Fruit fly (Drosophila melanogaster) Kc167 (cell line): ENCODE data around the gene Rsph3.

ENCODE experiments used
- Myc ChIP-seq: fragments of >200 bp; optimal IDR thresholded peaks from 2 replicates; lab custom pipeline; 2017; ENCODE audit warnings: missing external identifiers
- Sin3A ChIP-seq: fragments of >200 bp; optimal IDR thresholded peaks from 2 replicates; lab custom pipeline; 2018; ENCODE audit warnings: missing external identifiers
- h ChIP-seq: fragments of >200 bp; optimal IDR thresholded peaks from 3 replicates; lab custom pipeline; 2018; ENCODE audit warnings: missing external identifiers
- insv ChIP-seq: fragments of >200 bp; optimal IDR thresholded peaks from 3 replicates; lab custom pipeline; 2018; ENCODE audit warnings: missing external identifiers
- psq ChIP-seq: fragments of >200 bp; optimal IDR thresholded peaks from 2 replicates; lab custom pipeline; 2017; ENCODE audit warnings: missing external identifiers
- ttk ChIP-seq: sonication (Bioruptor generic); optimal IDR thresholded peaks from 2 replicates; lab custom pipeline; 2017; ENCODE audit warnings: missing external identifiers

Rsph3 gene

DNA sequence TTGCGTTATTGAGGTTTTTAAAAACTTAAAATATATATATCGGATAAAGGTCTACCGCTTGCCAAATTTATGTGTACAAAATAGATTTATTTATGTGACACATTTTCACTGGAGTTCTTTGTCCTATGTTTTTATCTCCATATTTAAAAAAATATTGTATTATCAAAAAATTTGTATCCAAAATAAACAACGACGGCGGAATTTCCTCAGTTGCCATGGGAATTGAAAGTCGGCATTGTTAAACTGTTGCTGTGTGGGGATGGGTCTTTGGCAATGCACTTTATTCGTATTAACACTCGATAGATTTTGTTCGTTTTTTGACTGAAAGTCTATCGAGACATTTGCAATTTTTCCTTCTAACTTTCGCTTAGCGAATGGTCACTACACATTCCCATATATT lies at the start of gene Rsph3:
Gene Rsph3 (minus strand): TSS at position 101 of the 400 bp plus-strand sequence.
- TF ChIP-seq ttk (lab: Kevin White, UChicago) (no peak), Sin3A (lab: Kevin White, UChicago) (no peak), Myc (lab: Kevin White, UChicago) (no peak), insv (lab: Kevin White, UChicago) (no peak), psq (lab: Kevin White, UChicago) (no peak), h (lab: Kevin White, UChicago) (no peak)

DNA sequence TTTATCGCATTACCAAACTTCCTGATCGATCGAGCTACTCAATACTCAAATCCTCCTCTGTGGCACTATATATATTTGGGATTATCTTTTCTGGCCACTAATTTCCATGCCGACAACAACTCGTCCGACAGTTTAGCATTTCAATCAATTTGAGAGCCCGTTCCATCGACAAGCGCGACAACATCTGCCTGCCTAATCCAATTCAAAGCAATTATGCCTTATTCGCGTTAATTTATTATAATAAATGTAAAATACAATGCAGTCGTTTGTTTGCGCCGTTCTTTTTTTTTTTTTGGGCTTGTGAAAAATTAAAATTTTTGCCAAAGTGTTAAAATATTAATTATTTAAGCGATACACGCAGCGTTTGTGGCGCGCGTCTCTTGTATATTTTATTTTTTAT lies 48.1 kb upstream of the Rsph3 start:
- TF ChIP-seq ttk (lab: Kevin White, UChicago) (no peak), Myc (lab: Kevin White, UChicago) (no peak), psq (lab: Kevin White, UChicago) (no peak), Sin3A (lab: Kevin White, UChicago) (no peak), h (lab: Kevin White, UChicago) (no peak), insv (lab: Kevin White, UChicago) (no peak)

DNA sequence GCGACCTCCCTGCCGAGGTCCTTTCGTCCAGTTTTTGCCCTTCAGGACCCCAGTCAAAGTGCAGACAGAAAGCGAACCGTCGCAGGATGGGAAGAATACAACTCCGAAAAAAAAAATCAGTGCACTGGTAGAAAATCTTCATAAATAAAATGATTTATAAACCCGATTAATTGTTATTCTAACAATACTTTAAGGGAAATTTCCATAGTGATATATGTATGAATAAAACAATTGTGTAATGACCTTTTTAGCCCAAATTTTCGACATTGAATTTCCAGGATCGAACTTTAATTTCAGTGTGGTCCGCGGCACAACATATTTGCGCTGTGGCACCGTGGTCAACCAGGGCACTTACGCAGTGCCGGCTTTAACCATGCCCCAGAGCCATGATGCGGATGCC lies 46.4 kb upstream of the Rsph3 start:
- no peak for TF ChIP-seq insv (lab: Kevin White, UChicago)
- TF ChIP-seq psq (lab: Kevin White, UChicago): no peak
- TF ChIP-seq ttk (lab: Kevin White, UChicago): no peak
- no peak for TF ChIP-seq Sin3A (lab: Kevin White, UChicago)
- TF ChIP-seq h (lab: Kevin White, UChicago): no peak
- TF ChIP-seq Myc (lab: Kevin White, UChicago): no peak

DNA sequence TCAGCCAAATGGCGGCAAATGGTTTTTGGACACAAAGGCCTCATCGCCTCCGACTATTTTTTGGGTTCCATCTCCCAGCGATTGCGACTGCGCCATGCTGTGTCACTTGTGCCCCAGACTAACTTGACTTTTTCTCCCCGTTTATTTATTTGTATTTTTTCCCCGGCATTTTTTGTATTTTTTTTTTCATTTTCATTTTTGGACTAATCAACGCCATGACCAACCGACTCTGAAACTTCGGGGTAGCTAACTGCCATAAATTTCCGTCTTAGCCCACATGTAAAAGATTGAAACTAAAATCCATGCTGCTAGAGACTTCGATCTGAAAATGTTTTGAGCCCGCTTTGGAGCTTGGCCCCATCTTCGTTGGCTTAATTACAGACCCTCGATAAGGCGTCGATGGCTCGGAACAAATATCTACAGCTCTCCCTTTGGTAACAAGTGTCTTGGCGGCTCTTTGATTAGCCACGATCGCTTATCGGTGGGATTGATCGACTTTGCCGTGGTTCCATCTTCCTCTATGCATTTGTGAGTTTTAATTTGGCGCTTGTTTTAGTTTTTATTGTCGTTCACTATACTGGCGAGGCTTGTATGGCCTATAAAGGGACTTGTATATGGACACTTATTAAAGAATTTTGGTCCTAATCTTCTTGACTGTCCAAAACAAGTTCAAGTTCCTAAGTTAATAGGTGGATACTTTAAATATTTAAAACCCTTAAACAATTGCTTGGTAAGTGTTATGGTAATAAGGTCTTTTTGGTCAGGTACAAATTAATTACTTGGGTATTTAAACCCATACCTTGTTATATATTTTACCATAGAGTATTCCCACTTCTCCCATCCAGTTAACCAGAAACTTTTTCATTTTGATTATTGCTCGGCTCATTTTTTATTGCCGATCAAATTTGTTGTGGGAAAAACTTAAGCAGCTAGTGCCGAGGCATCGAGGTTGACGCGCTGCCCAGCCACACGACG lies 44.2 kb upstream of the Rsph3 start:
- TF ChIP-seq h (lab: Kevin White, UChicago): no peak
- TF ChIP-seq psq (lab: Kevin White, UChicago): no peak
- no peak for TF ChIP-seq insv (lab: Kevin White, UChicago)
- TF ChIP-seq Myc (lab: Kevin White, UChicago): no peak
- no peak for TF ChIP-seq ttk (lab: Kevin White, UChicago)
- no peak for TF ChIP-seq Sin3A (lab: Kevin White, UChicago)

DNA sequence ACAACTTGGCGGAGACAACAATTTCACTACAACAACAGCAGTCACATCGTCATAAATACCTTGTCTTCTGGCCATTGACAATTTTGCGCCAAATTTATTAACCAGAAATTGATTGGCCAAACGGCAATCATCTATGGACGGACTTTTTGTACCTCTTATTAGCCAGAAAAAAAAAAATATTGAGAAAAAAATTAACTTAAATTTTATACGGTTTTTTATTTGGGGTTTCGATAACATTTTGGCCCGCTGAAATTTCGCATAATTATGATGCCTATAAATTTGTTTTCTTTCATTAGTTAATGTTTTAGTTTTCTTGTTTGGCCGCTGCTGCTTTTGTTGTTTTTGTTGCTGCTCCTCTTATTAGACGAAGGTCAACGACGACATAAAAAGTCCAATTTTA lies 41.0 kb upstream of the Rsph3 start:
- no peak for TF ChIP-seq psq (lab: Kevin White, UChicago)
- no peak for TF ChIP-seq Sin3A (lab: Kevin White, UChicago)
- TF ChIP-seq Myc (lab: Kevin White, UChicago): no peak
- TF ChIP-seq h (lab: Kevin White, UChicago): no peak
- no peak for TF ChIP-seq ttk (lab: Kevin White, UChicago)
- no peak for TF ChIP-seq insv (lab: Kevin White, UChicago)

DNA sequence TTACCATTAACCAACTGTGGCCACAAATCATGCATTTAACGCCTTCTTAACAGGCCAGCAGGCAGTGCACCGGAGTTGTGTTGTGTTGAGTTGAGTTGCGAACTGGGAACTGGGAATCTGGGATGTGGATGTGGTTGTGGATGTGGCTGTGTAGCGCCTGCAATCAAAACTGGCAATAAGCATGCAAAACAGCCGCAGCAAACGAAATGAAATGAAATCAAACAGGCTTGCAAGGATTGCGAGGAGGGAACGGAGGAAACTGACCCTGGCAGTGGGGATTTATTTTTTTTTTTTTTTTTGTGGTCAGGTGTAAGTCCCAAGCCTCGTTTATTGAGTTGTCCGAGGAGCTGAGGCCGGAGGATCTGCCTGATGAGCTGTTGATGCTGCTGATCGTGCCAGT lies 39.5 kb upstream of the Rsph3 start:
- TF ChIP-seq h (lab: Kevin White, UChicago) (no peak), insv (lab: Kevin White, UChicago) (no peak), Sin3A (lab: Kevin White, UChicago) (no peak), ttk (lab: Kevin White, UChicago) (no peak), Myc (lab: Kevin White, UChicago) (no peak), psq (lab: Kevin White, UChicago) (no peak)

DNA sequence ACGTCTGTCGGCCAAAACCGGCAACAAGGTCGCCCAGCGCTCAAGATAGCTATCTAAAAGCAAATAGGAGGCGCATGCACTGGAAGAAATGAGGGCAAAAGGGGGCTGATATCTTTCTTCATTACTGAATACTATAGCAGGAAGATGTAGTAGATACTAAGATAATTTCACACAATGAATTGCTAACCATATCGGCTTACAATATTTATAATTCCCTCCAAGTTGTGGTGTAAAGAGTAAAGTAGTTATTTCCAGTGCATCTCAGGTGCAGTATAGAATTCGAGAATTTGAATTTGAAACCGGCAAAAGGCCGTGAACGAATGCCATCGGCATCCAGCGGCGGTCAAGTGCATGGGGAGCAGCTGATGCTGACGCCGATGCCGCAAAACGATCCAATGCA lies 36.5 kb upstream of the Rsph3 start:
- TF ChIP-seq ttk (lab: Kevin White, UChicago): no peak
- no peak for TF ChIP-seq insv (lab: Kevin White, UChicago)
- no peak for TF ChIP-seq h (lab: Kevin White, UChicago)
- TF ChIP-seq psq (lab: Kevin White, UChicago): no peak
- no peak for TF ChIP-seq Sin3A (lab: Kevin White, UChicago)
- TF ChIP-seq Myc (lab: Kevin White, UChicago): no peak

DNA sequence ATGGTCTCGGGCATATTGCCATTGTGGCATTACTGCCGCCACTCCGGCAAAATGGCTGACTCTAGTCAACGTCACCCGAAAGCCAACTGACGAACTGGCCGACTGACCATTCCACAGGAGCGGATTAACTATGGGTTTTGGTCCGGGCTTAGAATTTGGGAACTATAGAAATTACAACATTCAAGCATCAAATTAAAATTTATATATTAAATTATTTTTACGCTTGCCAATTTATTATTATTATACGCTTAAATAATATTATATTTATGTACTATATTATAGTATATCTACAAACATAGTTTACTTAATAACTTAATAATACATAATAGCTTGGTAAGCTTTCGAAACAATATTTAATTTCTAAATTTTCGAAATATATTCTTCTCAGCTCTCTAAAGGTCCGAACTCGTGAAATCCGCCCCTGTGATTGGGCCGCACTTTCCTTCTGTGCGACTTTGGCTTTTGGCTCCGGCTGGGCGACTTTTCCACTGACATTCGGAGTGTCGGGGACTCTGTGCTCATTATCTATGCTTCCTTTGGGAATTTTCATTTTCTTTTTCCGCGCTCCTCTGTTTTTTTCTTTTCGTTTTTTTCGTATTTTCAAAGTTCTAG lies 34.5 kb upstream of the Rsph3 start:
- TF ChIP-seq Myc (lab: Kevin White, UChicago) (no peak), h (lab: Kevin White, UChicago) (no peak), insv (lab: Kevin White, UChicago) (no peak), psq (lab: Kevin White, UChicago) (no peak), ttk (lab: Kevin White, UChicago) (no peak), Sin3A (lab: Kevin White, UChicago) (no peak)

DNA sequence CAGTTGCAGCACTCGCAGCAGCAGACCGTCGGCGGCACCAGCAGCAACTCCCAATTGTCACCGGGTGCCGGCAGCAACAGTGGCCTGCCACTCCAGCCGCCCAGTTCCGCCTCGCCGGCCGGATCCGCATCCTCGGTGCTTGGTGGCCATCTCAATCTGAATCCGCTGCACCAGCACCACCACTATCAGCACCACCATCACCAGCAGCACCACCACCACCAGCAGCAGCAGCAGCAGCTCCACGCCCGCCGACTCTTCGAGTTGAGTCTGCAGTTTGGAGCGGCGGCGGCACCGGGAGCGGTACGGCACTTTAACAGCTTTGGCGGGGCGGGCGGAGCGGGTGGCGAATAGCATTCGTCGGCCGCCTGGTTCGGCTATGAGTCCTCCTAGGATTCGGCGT lies 29.6 kb upstream of the Rsph3 start:
- TF ChIP-seq ttk (lab: Kevin White, UChicago) (no peak), psq (lab: Kevin White, UChicago) (no peak), Myc (lab: Kevin White, UChicago) (no peak), Sin3A (lab: Kevin White, UChicago) (no peak), insv (lab: Kevin White, UChicago) (no peak), h (lab: Kevin White, UChicago) (no peak)

DNA sequence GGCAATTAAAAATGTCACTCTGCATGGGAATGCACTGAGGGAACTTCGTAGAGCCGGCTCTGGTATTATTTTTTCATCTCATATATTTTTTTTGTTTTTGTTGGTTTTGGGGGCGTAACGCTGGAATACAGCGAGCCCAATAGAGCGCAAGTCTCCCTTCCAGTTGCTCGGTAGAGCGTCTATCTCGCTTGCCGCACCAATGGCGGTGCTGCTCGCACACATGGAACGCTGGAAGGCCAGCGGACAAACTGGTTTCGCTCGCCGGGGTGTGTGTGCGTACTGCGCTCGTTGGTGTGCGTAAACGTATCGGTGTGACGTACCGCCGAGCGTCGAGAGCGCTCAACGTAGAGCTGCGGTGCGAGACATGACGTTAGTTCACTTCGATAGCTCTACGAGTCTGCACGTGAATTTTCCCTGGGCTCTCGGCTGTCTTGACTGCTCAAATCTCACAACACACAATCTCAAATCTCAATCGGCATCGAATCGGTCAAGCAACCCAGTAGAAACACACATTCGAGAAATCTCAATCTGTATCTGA lies 26.8 kb upstream of the Rsph3 start, which contains the start of gene vvl:
Gene vvl (plus strand): TSS at position 371 of the 538 bp plus-strand sequence.
- TF ChIP-seq psq (lab: Kevin White, UChicago): no peak
- TF ChIP-seq Sin3A (lab: Kevin White, UChicago): no peak
- no peak for TF ChIP-seq insv (lab: Kevin White, UChicago)
- TF ChIP-seq ttk (lab: Kevin White, UChicago): no peak
- TF ChIP-seq h (lab: Kevin White, UChicago): no peak
- no peak for TF ChIP-seq Myc (lab: Kevin White, UChicago)
